Fruit fly (Drosophila melanogaster) whole organism, prepupa: ENCODE measurements around the gene CG3473.
A peak's percentile ranks its signal among the peaks of the same experiment; 100 is the strongest.

Experiments
- Blimp-1 ChIP-seq: fragments of 200-800 bp; sonication (Bioruptor generic); optimal IDR thresholded peaks from 3 replicates; lab custom pipeline; 2017; ENCODE audit warnings: missing biosample characterization, missing genetic modification characterization, mild to moderate bottlenecking, moderate library complexity, missing genetic modification reagents
- CG10631 ChIP-seq: fragments of 200-800 bp; sonication (Bioruptor generic); optimal IDR thresholded peaks from 2 replicates; lab custom pipeline; 2016; ENCODE audit warnings: missing biosample characterization, missing genetic modification characterization
- CG10669 ChIP-seq: fragments of 200-800 bp; sonication (Bioruptor generic); optimal IDR thresholded peaks from 3 replicates; lab custom pipeline; 2018; ENCODE audit warnings: missing biosample characterization, mild to moderate bottlenecking, missing genetic modification characterization, moderate library complexity
- CG11294 ChIP-seq: fragments of 200-800 bp; sonication (Bioruptor generic); IDR thresholded peaks from 2 replicates; pipeline ENCODE4 v1.3.6; 2022; ENCODE audit warnings: missing biosample characterization, missing genetic modification characterization
- CG11902 ChIP-seq: fragments of 200-800 bp; sonication (Bioruptor generic); optimal IDR thresholded peaks from 3 replicates; lab custom pipeline; 2016; ENCODE audit warnings: missing biosample characterization, missing genetic modification characterization
- CG15336 ChIP-seq: fragments of 200-800 bp; sonication (Bioruptor generic); IDR thresholded peaks from 2 replicates; pipeline ENCODE4 v1.3.6; 2022; ENCODE audit warnings: missing biosample characterization, missing genetic modification characterization
- CG1621 ChIP-seq: fragments of 200-800 bp; sonication (Bioruptor generic); optimal IDR thresholded peaks from 3 replicates; lab custom pipeline; 2018; ENCODE audit warnings: missing biosample characterization, mild to moderate bottlenecking, missing genetic modification characterization
- CG16779 ChIP-seq: fragments of 200-800 bp; sonication (Bioruptor generic); optimal IDR thresholded peaks from 3 replicates; lab custom pipeline; 2017; ENCODE audit warnings: missing biosample characterization, mild to moderate bottlenecking, missing genetic modification characterization
- CG34406 ChIP-seq: fragments of 200-800 bp; sonication (Bioruptor generic); optimal IDR thresholded peaks from 3 replicates; lab custom pipeline; 2016; ENCODE audit warnings: missing biosample characterization, missing genetic modification characterization
- CG3919 ChIP-seq: fragments of 200-800 bp; sonication (Bioruptor generic); optimal IDR thresholded peaks from 3 replicates; lab custom pipeline; 2016; ENCODE audit warnings: missing biosample characterization, missing genetic modification characterization
- CG4318 ChIP-seq: fragments of 200-800 bp; sonication (Bioruptor generic); optimal IDR thresholded peaks from 3 replicates; lab custom pipeline; 2017; ENCODE audit warnings: missing biosample characterization, mild to moderate bottlenecking, missing genetic modification characterization
- CG6163 ChIP-seq: fragments of 200-800 bp; sonication (Bioruptor generic); IDR thresholded peaks from 3 replicates; pipeline ENCODE4 v1.3.6; 2022; ENCODE audit warnings: missing biosample characterization, missing genetic modification characterization
- CG6276 ChIP-seq: fragments of 200-800 bp; sonication (Bioruptor generic); optimal IDR thresholded peaks from 2 replicates; lab custom pipeline; 2017; ENCODE audit warnings: missing biosample characterization, mild to moderate bottlenecking, missing genetic modification characterization
- CG6792 ChIP-seq: fragments of 200-800 bp; sonication (Bioruptor generic); optimal IDR thresholded peaks from 3 replicates; lab custom pipeline; 2016; ENCODE audit warnings: missing biosample characterization, missing genetic modification characterization
- CG6808 ChIP-seq: fragments of 200-800 bp; sonication (Bioruptor generic); optimal IDR thresholded peaks from 3 replicates; lab custom pipeline; 2017; ENCODE audit warnings: missing biosample characterization, missing genetic modification characterization, mild to moderate bottlenecking, moderate library complexity, missing genetic modification reagents
- CG6854 ChIP-seq: fragments of 200-800 bp; sonication (Bioruptor generic); optimal IDR thresholded peaks from 2 replicates; lab custom pipeline; 2017; ENCODE audit warnings: missing biosample characterization, mild to moderate bottlenecking, missing genetic modification characterization
- CG8119 ChIP-seq: fragments of 200-800 bp; sonication (Bioruptor generic); IDR thresholded peaks from 3 replicates; pipeline ENCODE4 v1.3.6; 2022; ENCODE audit warnings: missing biosample characterization, missing genetic modification characterization
- CG8319 ChIP-seq: fragments of 200-800 bp; sonication (Bioruptor generic); optimal IDR thresholded peaks from 3 replicates; lab custom pipeline; 2016; ENCODE audit warnings: missing biosample characterization, missing genetic modification characterization
- Eip78C ChIP-seq: fragments of 200-800 bp; sonication (Bioruptor generic); peaks from one replicate; lab custom pipeline; 2016; ENCODE audit warnings: missing biosample characterization, missing genetic modification characterization
- Eip93F ChIP-seq: fragments of 200-800 bp; sonication (Bioruptor generic); optimal IDR thresholded peaks from 2 replicates; lab custom pipeline; 2016; ENCODE audit warnings: missing biosample characterization, mild to moderate bottlenecking, missing genetic modification characterization
- Hr4 ChIP-seq: fragments of 200-800 bp; sonication (Bioruptor generic); optimal IDR thresholded peaks from 3 replicates; lab custom pipeline; 2016; ENCODE audit warnings: missing biosample characterization, missing genetic modification characterization
- Lpt ChIP-seq: fragments of 200-800 bp; sonication (Bioruptor generic); optimal IDR thresholded peaks from 3 replicates; lab custom pipeline; 2016; ENCODE audit warnings: missing biosample characterization, missing genetic modification characterization
- Met ChIP-seq: fragments of 200-800 bp; sonication (Bioruptor generic); optimal IDR thresholded peaks from 3 replicates; lab custom pipeline; 2016; ENCODE audit warnings: missing biosample characterization, missing genetic modification characterization
- Sox102F ChIP-seq: fragments of 200-800 bp; sonication (Bioruptor generic); optimal IDR thresholded peaks from 2 replicates; lab custom pipeline; 2016; ENCODE audit warnings: missing biosample characterization, mild to moderate bottlenecking, missing genetic modification characterization
- Sox14 ChIP-seq: fragments of 200-800 bp; sonication (Bioruptor generic); optimal IDR thresholded peaks from 3 replicates; lab custom pipeline; 2016; ENCODE audit warnings: missing biosample characterization, missing genetic modification characterization
- achi ChIP-seq: fragments of 200-800 bp; sonication (Bioruptor generic); optimal IDR thresholded peaks from 3 replicates; lab custom pipeline; 2016; ENCODE audit warnings: missing biosample characterization, missing genetic modification characterization
- acj6 ChIP-seq: fragments of 200-800 bp; sonication (Bioruptor generic); optimal IDR thresholded peaks from 3 replicates; lab custom pipeline; 2016; ENCODE audit warnings: missing biosample characterization, missing genetic modification characterization
- cyc ChIP-seq: fragments of 200-800 bp; sonication (Bioruptor generic); optimal IDR thresholded peaks from 3 replicates; lab custom pipeline; 2016; ENCODE audit warnings: missing biosample characterization, missing genetic modification characterization
- dac ChIP-seq: fragments of 200-800 bp; sonication (Bioruptor generic); optimal IDR thresholded peaks from 2 replicates; lab custom pipeline; 2017; ENCODE audit warnings: missing biosample characterization, mild to moderate bottlenecking, missing genetic modification characterization
- eg ChIP-seq: fragments of 200-800 bp; sonication (Bioruptor generic); IDR thresholded peaks from 3 replicates; pipeline ENCODE4 v1.3.6; 2022; ENCODE audit warnings: missing biosample characterization, missing genetic modification characterization
- fd59A ChIP-seq: fragments of 200-800 bp; sonication (Bioruptor generic); optimal IDR thresholded peaks from 2 replicates; lab custom pipeline; 2017; ENCODE audit warnings: missing biosample characterization, mild to moderate bottlenecking, missing genetic modification characterization, missing genetic modification reagents
- fkh ChIP-seq: fragments of 200-800 bp; sonication (Bioruptor generic); optimal IDR thresholded peaks from 3 replicates; lab custom pipeline; 2017; ENCODE audit warnings: missing biosample characterization, mild to moderate bottlenecking, missing genetic modification characterization, moderate library complexity
- net ChIP-seq: fragments of 200-800 bp; sonication (Bioruptor generic); optimal IDR thresholded peaks from 3 replicates; lab custom pipeline; 2016; ENCODE audit warnings: missing biosample characterization, missing genetic modification characterization
- pdm3 ChIP-seq: fragments of 200-800 bp; sonication (Bioruptor generic); optimal IDR thresholded peaks from 3 replicates; lab custom pipeline; 2016; ENCODE audit warnings: missing biosample characterization, missing genetic modification characterization
- salr ChIP-seq, 2 experiments: fragments of 200-800 bp; sonication (Bioruptor generic); optimal IDR thresholded peaks; 3 replicates each; lab custom pipeline; 2016 to 2018; ENCODE audit warnings: missing biosample characterization in 2 of 2, missing genetic modification characterization in 2 of 2, mild to moderate bottlenecking in 1 of 2
- spab ChIP-seq: fragments of 200-800 bp; sonication (Bioruptor generic); optimal IDR thresholded peaks from 2 replicates; lab custom pipeline; 2017; ENCODE audit warnings: missing biosample characterization, mild to moderate bottlenecking, missing genetic modification characterization, missing genetic modification reagents
- ss ChIP-seq, 2 experiments: fragments of 200-800 bp; sonication (Bioruptor generic); optimal IDR thresholded peaks; 2 replicates in 1 of 2; 3 replicates in 1 of 2; lab custom pipeline; 2017 to 2018; ENCODE audit warnings: mild to moderate bottlenecking in 2 of 2, missing biosample characterization in 2 of 2, missing genetic modification characterization in 2 of 2, moderate library complexity in 1 of 2
- svp ChIP-seq: fragments of 200-800 bp; sonication (Bioruptor generic); peaks from one replicate; lab custom pipeline; 2016; ENCODE audit warnings: missing biosample characterization, missing genetic modification characterization

Gene CG3473

DNA sequence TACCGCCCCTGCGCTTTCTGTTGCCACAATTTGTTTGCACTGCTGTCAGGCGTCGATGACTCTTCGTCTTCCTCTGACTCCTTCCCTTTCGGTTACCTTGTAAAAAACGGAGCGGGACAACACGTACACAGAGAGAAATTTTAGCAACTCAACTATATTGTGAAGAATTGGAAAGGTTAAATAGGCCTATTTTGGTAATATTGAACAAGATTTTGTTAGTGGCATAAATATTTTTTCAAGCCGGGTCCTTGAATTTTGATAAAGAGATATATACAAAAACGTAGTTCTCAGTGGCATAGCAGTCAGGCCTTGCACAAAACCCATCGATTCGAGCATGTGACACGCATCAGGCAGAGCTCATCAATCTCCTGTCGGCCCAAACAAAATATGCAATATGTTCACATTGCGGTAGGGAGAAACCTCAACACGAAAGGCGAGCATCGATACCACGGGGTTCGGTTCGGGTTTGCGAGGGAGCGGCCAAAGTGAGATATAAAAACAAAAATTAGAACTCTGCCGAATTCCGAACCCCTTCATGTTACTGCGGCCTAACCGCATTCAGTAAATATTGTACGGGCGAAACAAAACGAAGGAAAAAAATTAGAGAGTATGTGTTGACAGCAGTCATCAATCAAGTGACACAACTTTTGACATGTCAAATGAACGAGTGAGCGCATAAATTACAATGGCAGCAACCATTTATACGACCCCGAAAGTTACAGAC is 9.5 kb downstream of the CG3473 start (continued):
- TF ChIP-seq Sox14 (GFP tag; lab: Kevin White, UChicago) (peak; percentile 81), dac (GFP tag; lab: Kevin White, UChicago) (no peak), CG8119 (GFP tag; lab: Robert Waterston, UW) (no peak), CG1621 (tag; lab: Kevin White, UChicago) (peak; percentile 83), CG8319 (GFP tag; lab: Kevin White, UChicago) (peak; percentile 84), CG6792 (peak; percentile 81), Lpt (GFP tag; lab: Kevin White, UChicago) (peak; percentile 11), fd59A (peak; percentile 67), Eip78C (GFP tag; lab: Kevin White, UChicago) (peak; percentile 97), CG6276 (GFP tag; lab: Kevin White, UChicago) (peak; percentile 43), CG6854 (GFP tag; lab: Kevin White, UChicago) (peak; percentile 76), Hr4 (peak; percentile 69), net (GFP tag; lab: Kevin White, UChicago) (peak; percentile 53), CG34406 (peak; percentile 78), cyc (GFP tag; lab: Kevin White, UChicago) (peak; percentile 90), Met (GFP tag; lab: Kevin White, UChicago) (peak; percentile 93), fkh (GFP tag; lab: Kevin White, UChicago) (peak; percentile 12), CG15336 (peak; percentile 35), CG16779 (tag; lab: Kevin White, UChicago) (peak; percentile 64), acj6 (GFP tag; lab: Kevin White, UChicago) (peak; percentile 65), Sox102F (GFP tag; lab: Kevin White, UChicago) (peak; percentile 87), CG4318 (GFP tag; lab: Kevin White, UChicago) (no peak), Eip93F (GFP tag; lab: Kevin White, UChicago) (peak; percentile 79), CG6808 (GFP tag; lab: Kevin White, UChicago) (peak; percentile 87), salr (GFP tag; optimal IDR thresholded peaks at IDR 0.05; lab: Kevin White, UChicago) (no peak), CG10631 (peak; percentile 76), CG10669 (GFP tag; lab: Kevin White, UChicago) (peak; percentile 87), pdm3 (GFP tag; lab: Kevin White, UChicago) (peak; percentile 66), CG11902 (GFP tag; lab: Kevin White, UChicago) (peak; percentile 79), Blimp-1 (GFP tag; lab: Kevin White, UChicago) (peak; percentile 71), CG6163 (peak; percentile 87), svp (GFP tag; lab: Kevin White, UChicago) (peak; percentile 96)

DNA sequence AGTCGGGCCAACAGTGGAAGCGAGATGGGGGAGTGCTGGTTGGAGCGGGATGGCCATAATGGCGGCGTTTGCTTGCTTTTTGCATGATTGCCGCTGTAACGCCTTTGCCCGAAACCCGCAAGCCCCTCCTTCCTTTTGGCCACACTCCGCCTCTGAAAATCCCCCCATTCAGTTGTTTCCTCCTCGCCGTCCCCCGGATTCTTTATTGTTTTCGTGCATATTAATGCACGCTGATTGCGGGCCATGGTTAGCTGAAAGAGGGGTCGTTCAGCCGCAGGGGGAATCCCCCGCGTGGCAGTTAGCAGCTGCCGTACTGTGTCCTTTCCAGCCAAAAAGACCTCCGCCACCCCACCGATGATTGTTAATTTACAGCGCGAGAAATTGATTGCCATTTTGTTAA is 10.7 kb downstream of the CG3473 start:
- TF ChIP-seq cyc (GFP tag; lab: Kevin White, UChicago) = no peak
- no peak for TF ChIP-seq CG6792
- no peak for TF ChIP-seq spab (GFP tag; lab: Kevin White, UChicago)
- TF ChIP-seq pdm3 (GFP tag; lab: Kevin White, UChicago) = no peak
- TF ChIP-seq CG3919 (GFP tag; lab: Kevin White, UChicago) = no peak
- TF ChIP-seq Sox102F (GFP tag; lab: Kevin White, UChicago) = peak; percentile 19
- TF ChIP-seq eg (GFP tag; lab: Robert Waterston, UW) = 0 out of 3 replicates have a peak, but pooled peaks have one; percentile 23
- TF ChIP-seq ss (GFP tag; optimal IDR thresholded peaks at IDR 0.05; lab: Kevin White, UChicago) = peak in 1 of 2 experiments; percentile 41
- no peak for TF ChIP-seq achi (GFP tag; lab: Kevin White, UChicago)
- peak; percentile 11; the same call in 1 of the 2 replicates for TF ChIP-seq CG11294 (GFP tag; lab: Robert Waterston, UW)
- peak; percentile 42; the same call in 1 of the 3 replicates for TF ChIP-seq CG6163
- TF ChIP-seq CG10669 (GFP tag; lab: Kevin White, UChicago) = no peak
- TF ChIP-seq CG8119 (GFP tag; lab: Robert Waterston, UW) = no peak
